Worm (Caenorhabditis elegans) whole organism, early embryonic: Measurements from ENCODE around the gene mtq-2.
"Not testable (repeated sequence)": the region's sequence is repeated elsewhere in the genome, so short reads cannot be mapped to it uniquely, and the experiment has no call there.

Experiments
- B0310.2 ChIP-seq: sonication (generic microtip); optimal IDR thresholded peaks from 2 replicates; lab custom pipeline; 2016; ENCODE audit warnings: mild to moderate bottlenecking, missing genetic modification characterization, missing compliant biosample characterization
- F13C5.2 ChIP-seq: sonication (generic microtip); optimal IDR thresholded peaks from 2 replicates; lab custom pipeline; 2017; ENCODE audit warnings: mild to moderate bottlenecking, missing genetic modification characterization, inconsistent platforms, missing compliant biosample characterization
- aly-1 ChIP-seq: sonication (generic microtip); optimal IDR thresholded peaks from 2 replicates; lab custom pipeline; 2016; ENCODE audit warnings: missing genetic modification characterization, missing compliant biosample characterization
- ama-1 ChIP-seq: fragments of 150-350 bp; optimal IDR thresholded peaks from 2 replicates; lab custom pipeline; 2014
- ceh-13 ChIP-seq: fragments of 200-800 bp; sonication (Bioruptor generic); optimal IDR thresholded peaks from 2 replicates; lab custom pipeline; 2018; ENCODE audit warnings: mild to moderate bottlenecking, missing genetic modification characterization, missing compliant biosample characterization
- ceh-36 ChIP-seq: sonication (generic microtip); optimal IDR thresholded peaks from 2 replicates; lab custom pipeline; 2016; ENCODE audit warnings: missing genetic modification characterization, inconsistent platforms, missing compliant biosample characterization
- ets-7 ChIP-seq: sonication (generic microtip); optimal IDR thresholded peaks from 2 replicates; lab custom pipeline; 2016; ENCODE audit warnings: missing genotype, missing genetic modification characterization, missing compliant biosample characterization
- flt-1 ChIP-seq: fragments of 200-800 bp; sonication (Bioruptor generic); IDR thresholded peaks from 2 replicates; pipeline ENCODE4 v1.3.6; 2022; ENCODE audit warnings: missing genetic modification characterization, missing compliant biosample characterization
- hmbx-1 ChIP-seq: sonication (generic microtip); optimal IDR thresholded peaks from 2 replicates; lab custom pipeline; 2016; ENCODE audit warnings: mild to moderate bottlenecking, missing genetic modification characterization, missing compliant biosample characterization
- hmg-4 ChIP-seq: fragments of 200-800 bp; sonication (Bioruptor generic); optimal IDR thresholded peaks from 2 replicates; lab custom pipeline; 2018; ENCODE audit warnings: mild to moderate bottlenecking, missing genetic modification characterization, missing compliant biosample characterization
- hnd-1 ChIP-seq: sonication (generic microtip); optimal IDR thresholded peaks from 2 replicates; lab custom pipeline; 2016; ENCODE audit warnings: missing genetic modification characterization, missing compliant biosample characterization
- pes-1 ChIP-seq: fragments of 200-800 bp; sonication (Bioruptor generic); IDR thresholded peaks from 2 replicates; pipeline ENCODE4 v1.3.6; 2022; ENCODE audit warnings: missing genetic modification reagents, missing genetic modification characterization, missing compliant biosample characterization
- scrt-1 ChIP-seq: fragments of 200-800 bp; sonication (Bioruptor generic); IDR thresholded peaks from 2 replicates; pipeline ENCODE4 v1.3.6; 2022; ENCODE audit warnings: missing genetic modification characterization, missing compliant biosample characterization
- sea-1 ChIP-seq: fragments of 200-800 bp; sonication (Bioruptor generic); conservative IDR thresholded peaks from 2 replicates; pipeline ENCODE4 v1.3.6; 2022; ENCODE audit warnings: missing genetic modification characterization, missing compliant biosample characterization
- tbx-11 ChIP-seq: fragments of 200-800 bp; sonication (Bioruptor generic); IDR thresholded peaks from 2 replicates; pipeline ENCODE4 v1.3.6; 2022; ENCODE audit warnings: missing genetic modification characterization, missing compliant biosample characterization
- tbx-37 ChIP-seq: fragments of 200-800 bp; sonication (Bioruptor generic); conservative IDR thresholded peaks from 2 replicates; pipeline ENCODE4 v1.3.6; 2022; ENCODE audit warnings: missing genetic modification reagents, missing genetic modification characterization, missing compliant biosample characterization
- tra-4 ChIP-seq: sonication (generic microtip); optimal IDR thresholded peaks from 2 replicates; lab custom pipeline; 2017; ENCODE audit warnings: missing genetic modification characterization, missing compliant biosample characterization

Gene mtq-2

DNA sequence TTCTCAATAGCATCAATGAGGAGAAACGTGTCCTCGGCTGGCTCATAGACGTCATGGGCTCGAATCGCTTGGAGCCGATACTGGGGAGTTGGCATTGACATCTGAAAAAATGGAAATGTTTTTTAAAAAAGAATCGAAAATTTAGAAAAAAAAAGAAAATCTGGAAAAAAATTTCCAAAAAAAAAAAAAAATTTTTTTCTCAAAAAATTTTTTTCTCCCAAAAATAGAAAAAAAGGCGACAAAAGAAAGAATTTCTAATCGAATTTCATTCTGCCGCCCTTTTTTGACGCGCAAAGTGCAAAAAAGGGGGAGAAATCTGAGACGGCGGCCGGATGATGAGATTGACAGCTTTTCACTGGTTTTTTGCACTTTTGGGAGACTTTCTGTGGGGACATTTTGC, at the start of gene mtq-2:
TSS of gene mtq-2 (minus strand) at position 101 of the 400 bp plus-strand sequence.
- TF ChIP-seq B0310.2 (tag; lab: Kevin White, UChicago) (no peak), ceh-36 (tag; lab: Kevin White, UChicago) (no peak), aly-1 (tag; lab: Kevin White, UChicago) (no peak), tbx-37 (GFP tag; lab: Robert Waterston, UW) (no peak), tra-4 (tag; lab: Kevin White, UChicago) (no peak), ceh-13 (GFP tag; lab: Kevin White, UChicago) (no peak), tbx-11 (GFP tag; lab: Robert Waterston, UW) (no peak), F13C5.2 (tag; lab: Kevin White, UChicago) (no peak), flt-1 (GFP tag; lab: Robert Waterston, UW) (no peak), hnd-1 (tag; lab: Kevin White, UChicago) (no peak), scrt-1 (GFP tag; lab: Robert Waterston, UW) (no peak), pes-1 (GFP tag; lab: Robert Waterston, UW) (no peak), ama-1 (no peak)

DNA sequence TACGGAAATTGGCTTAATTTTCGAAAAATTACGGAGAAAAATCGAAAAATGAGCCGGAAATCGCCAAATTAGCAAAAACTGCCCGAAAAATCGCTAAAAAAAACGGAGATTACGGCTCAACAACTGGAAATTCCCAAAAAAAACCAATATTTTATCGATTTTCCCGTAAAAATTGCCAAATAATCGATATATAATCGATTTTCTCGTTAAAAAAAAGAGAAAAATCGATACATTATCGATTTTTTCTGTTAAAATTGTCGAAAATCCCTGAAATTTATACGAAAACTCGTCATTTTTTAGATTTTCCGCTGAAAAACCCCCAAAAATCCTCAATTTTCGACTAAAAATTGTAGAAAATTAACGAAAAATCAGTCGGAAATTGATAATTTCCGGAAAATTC, 47.1 kb upstream of the mtq-2 start:
- TF ChIP-seq scrt-1 (GFP tag; lab: Robert Waterston, UW): no peak
- no peak for TF ChIP-seq B0310.2 (tag; lab: Kevin White, UChicago)
- no peak for TF ChIP-seq ets-7
- no peak for TF ChIP-seq hmg-4

DNA sequence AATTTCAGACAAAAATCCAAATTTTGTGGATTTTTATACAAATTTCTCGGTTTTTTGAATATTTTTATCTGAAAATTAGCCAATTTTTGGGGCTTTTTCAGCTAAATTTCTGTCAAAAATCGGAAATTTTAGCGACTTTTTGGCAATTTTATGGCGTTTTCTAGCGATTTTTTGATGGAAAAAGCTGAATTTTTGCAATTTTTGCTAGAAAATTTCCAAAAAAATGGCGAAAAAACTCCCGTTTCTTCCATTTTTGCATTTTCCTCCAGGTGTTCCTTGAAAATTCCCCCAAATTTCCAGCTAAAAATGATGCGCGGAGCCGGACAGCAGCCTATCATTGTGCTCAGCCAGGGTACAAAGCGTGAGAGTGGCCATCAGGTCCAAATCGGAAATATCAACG, 44.0 kb upstream of the mtq-2 start, which contains the start of gene cct-3:
TSS of gene cct-3 (plus strand) at position 301 of the 400 bp plus-strand sequence.
- TF ChIP-seq hmbx-1 (tag; lab: Kevin White, UChicago) (no peak), tbx-11 (GFP tag; lab: Robert Waterston, UW) (no peak), tra-4 (tag; lab: Kevin White, UChicago) (no peak), ets-7 (no peak), B0310.2 (tag; lab: Kevin White, UChicago) (no peak), aly-1 (tag; lab: Kevin White, UChicago) (no peak), ceh-13 (GFP tag; lab: Kevin White, UChicago) (no peak), sea-1 (GFP tag; lab: Robert Waterston, UW) (no peak), ama-1 (no peak), scrt-1 (GFP tag; lab: Robert Waterston, UW) (no peak), hmg-4 (no peak), pes-1 (GFP tag; lab: Robert Waterston, UW) (no peak), ceh-36 (tag; lab: Kevin White, UChicago) (no peak)

DNA sequence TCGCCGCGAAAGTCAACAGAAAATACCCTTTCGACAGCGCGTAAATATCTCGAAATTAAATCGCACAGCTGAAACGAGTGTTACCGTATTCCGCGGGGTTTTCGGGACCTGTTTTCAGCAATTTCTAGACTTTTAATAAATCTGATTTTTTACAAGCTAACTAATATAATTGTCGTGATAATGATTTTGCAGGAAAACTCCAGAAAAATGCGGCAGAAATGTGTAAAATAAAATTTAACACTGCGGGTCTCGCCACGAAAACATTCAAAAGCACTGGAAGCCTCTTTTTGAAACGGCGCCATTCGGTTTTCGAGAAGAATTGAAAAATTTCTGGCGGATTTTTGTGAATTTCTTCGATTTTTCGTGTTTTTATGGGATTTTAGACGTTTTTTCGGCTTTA, 43.2 kb upstream of the mtq-2 start, which contains the start of gene F54A3.6:
TSS of gene F54A3.6 (minus strand) at position 42 of the 400 bp plus-strand sequence.
- not testable (repeated sequence) for TF ChIP-seq hnd-1 (tag; lab: Kevin White, UChicago); B0310.2 (tag; lab: Kevin White, UChicago); hmg-4

DNA sequence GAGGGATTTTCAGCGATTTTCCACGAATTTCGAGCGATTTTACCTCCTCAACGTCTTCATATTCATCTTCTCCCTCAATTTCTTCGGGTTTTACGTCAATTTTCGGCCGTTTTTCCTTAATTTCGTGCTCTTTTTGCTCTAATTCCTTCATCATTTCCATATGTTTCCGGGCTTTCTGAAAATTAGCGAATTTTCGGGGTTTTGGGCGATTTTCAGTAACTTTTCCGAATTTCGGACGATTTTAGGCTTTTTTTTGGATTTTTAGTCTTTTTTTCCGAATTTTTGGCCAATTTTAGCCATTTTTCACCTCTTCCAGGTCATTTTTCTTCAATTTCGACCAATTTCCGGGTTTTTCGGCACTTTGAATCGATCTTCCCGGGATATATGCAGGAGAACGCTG, 41.1 kb upstream of the mtq-2 start:
- no peak for TF ChIP-seq tbx-37 (GFP tag; lab: Robert Waterston, UW)
- no peak for TF ChIP-seq flt-1 (GFP tag; lab: Robert Waterston, UW)
- TF ChIP-seq aly-1 (tag; lab: Kevin White, UChicago): no peak
- TF ChIP-seq tra-4 (tag; lab: Kevin White, UChicago): no peak
- TF ChIP-seq hmg-4: no peak
- no peak for TF ChIP-seq scrt-1 (GFP tag; lab: Robert Waterston, UW)
- no peak for TF ChIP-seq sea-1 (GFP tag; lab: Robert Waterston, UW)
- no peak for TF ChIP-seq ceh-13 (GFP tag; lab: Kevin White, UChicago)
- no peak for TF ChIP-seq ets-7
- no peak for TF ChIP-seq tbx-11 (GFP tag; lab: Robert Waterston, UW)
- TF ChIP-seq hnd-1 (tag; lab: Kevin White, UChicago): no peak

DNA sequence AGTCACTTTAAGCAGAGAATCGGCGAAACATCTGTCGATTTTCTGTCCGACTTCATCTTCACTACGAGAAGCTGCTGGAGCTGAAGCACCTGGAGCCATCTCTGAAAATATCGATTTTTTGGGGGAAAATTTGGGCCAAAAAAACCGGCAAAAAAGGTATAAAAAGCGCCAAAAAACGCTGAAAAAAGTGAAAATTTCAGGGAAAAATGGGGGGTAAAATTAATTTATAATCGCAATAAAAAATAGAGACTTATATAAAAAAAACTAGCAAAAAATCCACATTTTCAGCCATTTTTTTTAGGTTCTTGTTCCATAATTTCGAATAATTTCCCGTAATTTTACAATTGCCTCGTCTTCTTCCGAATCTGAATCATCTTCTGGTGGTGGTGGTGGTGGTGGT, 36.4 kb upstream of the mtq-2 start, which contains the start of gene F54A3.5:
TSS of gene F54A3.5 (minus strand) at position 101 of the 400 bp plus-strand sequence.
- TF ChIP-seq F13C5.2 (tag; lab: Kevin White, UChicago): no peak

DNA sequence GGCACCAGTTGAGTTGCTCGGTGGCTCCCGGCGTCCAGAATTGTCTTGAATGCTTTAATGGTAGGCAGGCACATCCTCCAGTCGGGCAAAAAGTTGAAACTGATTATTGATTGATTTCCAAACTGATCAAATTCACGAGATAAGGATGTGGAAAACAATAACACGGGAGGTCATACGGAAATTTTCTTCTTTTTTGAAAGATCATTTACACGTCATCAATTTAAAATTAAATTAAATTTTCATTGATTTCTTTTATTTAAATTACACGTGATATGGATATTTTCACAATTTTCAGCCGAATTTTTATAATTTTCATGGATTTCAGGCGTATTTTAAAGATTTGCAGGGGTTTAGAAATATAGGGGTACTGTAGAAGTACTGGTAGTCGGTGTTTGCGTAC, 34.2 kb upstream of the mtq-2 start, which contains the start of gene cbs-2:
TSS of gene cbs-2 (minus strand) at position 101 of the 400 bp plus-strand sequence.
- TF ChIP-seq flt-1 (GFP tag; lab: Robert Waterston, UW) (no peak), pes-1 (GFP tag; lab: Robert Waterston, UW) (no peak), F13C5.2 (tag; lab: Kevin White, UChicago) (no peak), tra-4 (tag; lab: Kevin White, UChicago) (no peak), ets-7 (no peak), hmg-4 (no peak), B0310.2 (tag; lab: Kevin White, UChicago) (no peak), aly-1 (tag; lab: Kevin White, UChicago) (no peak), hnd-1 (tag; lab: Kevin White, UChicago) (no peak), ceh-13 (GFP tag; lab: Kevin White, UChicago) (no peak)

DNA sequence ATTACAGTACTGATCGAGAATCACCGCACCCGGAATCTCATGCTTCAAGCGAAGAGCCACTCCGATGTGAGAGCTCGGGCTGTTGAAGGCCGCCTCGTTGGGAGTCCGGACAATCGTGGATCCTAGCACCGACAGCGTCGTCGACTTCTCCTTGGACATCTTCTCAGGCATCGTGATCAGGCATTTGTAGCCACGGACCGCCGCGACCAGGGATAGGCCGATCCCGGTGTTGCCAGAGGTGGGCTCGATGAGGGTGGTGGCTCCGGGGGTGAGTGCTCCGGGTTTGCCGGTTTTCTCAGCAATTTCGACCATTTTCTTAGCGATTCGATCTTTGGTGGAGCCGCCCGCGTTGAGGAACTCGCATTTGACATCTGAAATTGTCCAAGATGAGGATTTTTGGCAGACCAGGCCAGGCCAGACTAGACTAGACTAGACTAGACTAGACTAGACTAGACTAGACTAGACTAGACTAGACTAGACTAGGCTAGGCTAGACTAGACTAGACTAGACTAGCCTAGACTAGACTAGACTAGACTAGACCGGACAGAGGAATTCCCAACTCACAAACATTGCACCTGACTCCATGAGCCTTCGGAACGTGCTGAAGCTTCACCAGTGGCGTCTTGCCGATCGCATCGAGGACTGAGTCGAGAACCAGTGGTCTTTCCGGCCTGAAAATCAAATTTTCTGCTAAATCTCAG, 32.1 kb upstream of the mtq-2 start:
- TF ChIP-seq ets-7 (no peak), hnd-1 (tag; lab: Kevin White, UChicago) (no peak), ceh-36 (tag; lab: Kevin White, UChicago) (no peak)
